Fruit fly (Drosophila melanogaster): ENCODE results near the gene CG15385.

CG15385 gene

DNA sequence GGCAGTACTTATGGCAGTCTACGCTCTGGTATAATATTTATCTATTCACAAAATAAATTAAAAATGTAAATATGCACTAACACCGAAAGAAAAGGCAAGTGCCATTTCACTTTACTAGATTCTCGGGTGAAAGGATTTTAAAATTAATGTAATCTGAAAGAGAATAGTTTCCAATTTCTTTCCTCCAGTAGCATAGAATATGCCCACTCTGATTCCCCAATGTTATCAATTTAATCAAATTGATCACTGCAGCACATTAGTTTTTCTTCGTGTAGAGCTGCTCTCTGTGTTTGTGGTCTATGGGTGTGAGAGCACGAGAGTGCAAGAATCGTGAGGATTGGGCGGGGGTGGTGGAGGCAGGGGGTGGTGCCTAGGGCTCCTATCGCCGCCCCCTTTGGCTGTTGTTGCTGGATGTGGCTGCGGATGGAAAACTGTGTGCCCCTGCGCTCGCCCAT is 11.2 kb downstream of the CG15385 start (continued):
- TF ChIP-seq Lim3 (GFP tag; IDR thresholded peaks at IDR 0.05): no peak; the same call in 1 of the 2 replicates
- TF ChIP-seq mam (GFP tag; optimal IDR thresholded peaks at IDR 0.05): peak; percentile 19
- peak; percentile 73; the same call in 1 of the 2 replicates for TF ChIP-seq aop (GFP tag; IDR thresholded peaks at IDR 0.05)
- no peak for TF ChIP-seq h (optimal IDR thresholded peaks at IDR 0.05)
- peak; percentile 28 for TF ChIP-seq NK7.1 (GFP tag; optimal IDR thresholded peaks at IDR 0.05)
- TF ChIP-seq NfI (GFP tag; optimal IDR thresholded peaks at IDR 0.05): peak; percentile 79
- peak; percentile 61 for TF ChIP-seq CG30020 (tag; optimal IDR thresholded peaks at IDR 0.05)
- TF ChIP-seq gem (tag; optimal IDR thresholded peaks at IDR 0.05): peak; percentile 91
- TF ChIP-seq cg (GFP tag; optimal IDR thresholded peaks at IDR 0.05): no peak
- peak; percentile 54 for TF ChIP-seq kni (GFP tag; optimal IDR thresholded peaks at IDR 0.05)
- no peak for TF ChIP-seq Bgb (GFP tag; IDR thresholded peaks at IDR 0.05; ENCODE audit: partially characterized antibody)
- TF ChIP-seq Oli (tag; optimal IDR thresholded peaks at IDR 0.05): peak; percentile 88
- peak; percentile 28; the same call in 1 of the 2 replicates for TF ChIP-seq CG7372 (GFP tag; IDR thresholded peaks at IDR 0.05)
- TF ChIP-seq pb (GFP tag; optimal IDR thresholded peaks at IDR 0.05): peak; percentile 58
- peak; percentile 38 to 78 for TF ChIP-seq dpn (GFP tag; optimal IDR thresholded peaks at IDR 0.05)
- TF ChIP-seq Stat92E (GFP tag; optimal IDR thresholded peaks at IDR 0.05): peak in 1 of 3 experiments; percentile 95
- peak; percentile 32 for TF ChIP-seq Meics (GFP tag; optimal IDR thresholded peaks at IDR 0.05)
- TF ChIP-seq stc (GFP tag; IDR thresholded peaks at IDR 0.05): no peak
- TF ChIP-seq CG12744 (GFP tag; optimal IDR thresholded peaks at IDR 0.05): no peak
- TF ChIP-seq CG2202 (tag; optimal IDR thresholded peaks at IDR 0.05): peak; percentile 93
- TF ChIP-seq pum (GFP tag; optimal IDR thresholded peaks at IDR 0.05): peak; percentile 74
- peak; percentile 79 for TF ChIP-seq CG18764 (GFP tag; optimal IDR thresholded peaks at IDR 0.05)
- TF ChIP-seq gcm (GFP tag; optimal IDR thresholded peaks at IDR 0.05): peak; percentile 86
- TF ChIP-seq ERR (GFP tag; optimal IDR thresholded peaks at IDR 0.05): peak; percentile 24
- TF ChIP-seq gfzf (GFP tag; optimal IDR thresholded peaks at IDR 0.05): no peak
- peak; percentile 86 for TF ChIP-seq CG12104 (GFP tag; optimal IDR thresholded peaks at IDR 0.05)
- peak; percentile 85 for TF ChIP-seq tap (tag; optimal IDR thresholded peaks at IDR 0.05)
- peak; percentile 6 for TF ChIP-seq Ets97D (GFP tag; optimal IDR thresholded peaks at IDR 0.05)
- peak; percentile 45; the same call in 1 of the 2 replicates for TF ChIP-seq CG14667 (GFP tag; IDR thresholded peaks at IDR 0.05)
- TF ChIP-seq repo (GFP tag; optimal IDR thresholded peaks at IDR 0.05): peak; percentile 50
- TF ChIP-seq CG9797 (GFP tag; optimal IDR thresholded peaks at IDR 0.05): peak; percentile 8
- TF ChIP-seq CG1602 (GFP tag; optimal IDR thresholded peaks at IDR 0.05): peak; percentile 77
- TF ChIP-seq CG4328 (GFP tag; optimal IDR thresholded peaks at IDR 0.05): peak; percentile 61
- TF ChIP-seq CkIIα-i1 (GFP tag; IDR thresholded peaks at IDR 0.05): no peak
- no peak for TF ChIP-seq prd (optimal IDR thresholded peaks at IDR 0.05)
- TF ChIP-seq prd (GFP tag; IDR thresholded peaks at IDR 0.05): peak; percentile 80
- no peak for TF ChIP-seq pho (GFP tag; optimal IDR thresholded peaks at IDR 0.05)
- TF ChIP-seq CG34224 (GFP tag; IDR thresholded peaks at IDR 0.05; ENCODE audit: partially characterized antibody): no peak
- no peak for TF ChIP-seq cad (GFP tag; optimal IDR thresholded peaks at IDR 0.05)
- TF ChIP-seq CG17912 (GFP tag; optimal IDR thresholded peaks at IDR 0.05): peak; percentile 43
- no peak for TF ChIP-seq ash1 (GFP tag; optimal IDR thresholded peaks at IDR 0.05)
- peak; percentile 46 for TF ChIP-seq CG1647 (GFP tag; optimal IDR thresholded peaks at IDR 0.05)
- TF ChIP-seq jing (GFP tag; optimal IDR thresholded peaks at IDR 0.05): peak; percentile 52
- peak; percentile 90 for TF ChIP-seq fd64A (GFP tag; optimal IDR thresholded peaks at IDR 0.05)
- peak; percentile 82 for TF ChIP-seq Vsx1 (GFP tag; optimal IDR thresholded peaks at IDR 0.05)
- peak; percentile 73 for TF ChIP-seq E2f1 (GFP tag; IDR thresholded peaks at IDR 0.05)
- no peak for TF ChIP-seq Tbp (GFP tag; optimal IDR thresholded peaks at IDR 0.05)
- peak; percentile 76 for TF ChIP-seq Ptx1 (GFP tag; IDR thresholded peaks at IDR 0.05)
- TF ChIP-seq CG1233 (GFP tag; optimal IDR thresholded peaks at IDR 0.05): peak; percentile 81
- TF ChIP-seq CG9609 (GFP tag; optimal IDR thresholded peaks at IDR 0.05): peak; percentile 44
- TF ChIP-seq CG6791 (GFP tag; IDR thresholded peaks at IDR 0.05; ENCODE audit: partially characterized antibody): no peak
